Worm (Caenorhabditis elegans): ENCODE results near the gene K08H2.2.

The K08H2.2 gene

ce11 chrX:13201401-13201800 lies 33.4 kb downstream of the K08H2.2 start, which contains the start of gene unc-9:
Gene unc-9 (plus strand): TSS chrX:13201770.
- no peak for TF ChIP-seq tra-4 (tag; optimal IDR thresholded peaks at IDR 0.05)
- no peak for TF ChIP-seq tbx-11 (GFP tag; IDR thresholded peaks at IDR 0.05)
- TF ChIP-seq F13C5.2 (tag; optimal IDR thresholded peaks at IDR 0.05), result no peak
- no peak for TF ChIP-seq aly-1 (tag; optimal IDR thresholded peaks at IDR 0.05)
- TF ChIP-seq pes-1 (GFP tag; IDR thresholded peaks at IDR 0.05), result no peak
- no peak for TF ChIP-seq B0310.2 (tag; optimal IDR thresholded peaks at IDR 0.05)
- no peak for TF ChIP-seq ets-7 (tag; optimal IDR thresholded peaks at IDR 0.05)
- no peak for TF ChIP-seq hmbx-1 (tag; optimal IDR thresholded peaks at IDR 0.05)

- TF ChIP-seq scrt-1 (GFP tag; IDR thresholded peaks at IDR 0.05), result no peak
- TF ChIP-seq tra-4 (tag; optimal IDR thresholded peaks at IDR 0.05), result no peak
- TF ChIP-seq tbx-37 (GFP tag; conservative IDR thresholded peaks at IDR 0.05), result no peak
- no peak for TF ChIP-seq ceh-13 (GFP tag; optimal IDR thresholded peaks at IDR 0.05)
- no peak for TF ChIP-seq sea-1 (GFP tag; conservative IDR thresholded peaks at IDR 0.05)
- no peak for TF ChIP-seq F13C5.2 (tag; optimal IDR thresholded peaks at IDR 0.05)
- TF ChIP-seq flt-1 (GFP tag; IDR thresholded peaks at IDR 0.05), result no peak
These were observed 34.5 kb downstream of the K08H2.2 start for ce11 chrX:13200312-13200711.

ce11 chrX:13198134-13198533 lies 36.6 kb downstream of the K08H2.2 start:
- TF ChIP-seq ceh-36 (tag; optimal IDR thresholded peaks at IDR 0.05), result no peak
- TF ChIP-seq sea-1 (GFP tag; conservative IDR thresholded peaks at IDR 0.05), result no peak
- TF ChIP-seq F13C5.2 (tag; optimal IDR thresholded peaks at IDR 0.05), result no peak
- TF ChIP-seq B0310.2 (tag; optimal IDR thresholded peaks at IDR 0.05), result no peak
- no peak for TF ChIP-seq ceh-13 (GFP tag; optimal IDR thresholded peaks at IDR 0.05)
- TF ChIP-seq tbx-11 (GFP tag; IDR thresholded peaks at IDR 0.05), result no peak

DNA sequence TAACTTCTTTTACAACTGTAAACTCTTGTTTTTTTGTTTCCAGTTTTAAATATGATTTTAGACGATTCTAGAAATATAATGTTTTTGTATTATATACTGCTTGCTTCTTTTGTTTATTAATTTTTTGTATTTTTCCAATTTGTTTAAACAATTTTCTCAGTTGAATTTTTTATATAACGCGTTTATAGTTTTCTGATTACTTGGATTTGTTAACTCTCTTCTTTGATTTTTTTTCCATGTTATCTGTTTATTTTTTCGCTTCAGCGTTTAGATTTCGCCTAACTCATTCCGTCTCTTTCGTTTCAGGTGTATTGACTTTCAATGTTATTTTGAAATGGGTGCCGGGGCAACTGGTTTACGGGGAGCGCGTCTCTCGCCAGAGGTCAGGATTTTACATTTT lies 43.9 kb downstream of the K08H2.2 start, which contains the start of gene gpa-6:
Gene gpa-6 (plus strand): TSS at position 301 of the 400 bp plus-strand sequence.
- TF ChIP-seq hnd-1 (tag; optimal IDR thresholded peaks at IDR 0.05), result no peak
- TF ChIP-seq ama-1 (optimal IDR thresholded peaks at IDR 0.05), result no peak
- no peak for TF ChIP-seq hmg-4 (GFP tag; optimal IDR thresholded peaks at IDR 0.05)
- TF ChIP-seq pes-1 (GFP tag; IDR thresholded peaks at IDR 0.05), result no peak
- no peak for TF ChIP-seq scrt-1 (GFP tag; IDR thresholded peaks at IDR 0.05)
- TF ChIP-seq ceh-36 (tag; optimal IDR thresholded peaks at IDR 0.05), result no peak
- no peak for TF ChIP-seq ceh-13 (GFP tag; optimal IDR thresholded peaks at IDR 0.05)
- no peak for TF ChIP-seq sea-1 (GFP tag; conservative IDR thresholded peaks at IDR 0.05)

DNA sequence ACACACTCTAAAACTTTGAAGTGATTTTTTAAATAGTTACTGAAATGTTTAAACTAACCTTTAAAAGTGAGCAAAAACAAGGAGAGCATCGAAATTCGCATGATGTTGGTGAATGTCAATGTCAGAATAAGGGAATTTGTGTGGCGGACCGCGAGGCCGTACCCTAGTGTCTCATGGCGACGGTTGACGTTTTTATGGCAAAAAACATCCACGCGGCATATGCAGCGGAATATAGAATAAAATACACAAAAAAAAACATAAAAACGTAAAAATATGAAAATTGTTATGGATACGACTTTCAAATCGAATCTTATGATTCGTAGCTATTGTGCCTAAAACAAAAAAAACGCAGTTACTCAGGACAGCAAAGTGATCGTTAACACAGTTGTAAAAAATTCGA lies 44.9 kb downstream of the K08H2.2 start, which contains the start of gene cwp-5:
Gene cwp-5 (minus strand): TSS at position 101 of the 400 bp plus-strand sequence.
- TF ChIP-seq hmbx-1 (tag; optimal IDR thresholded peaks at IDR 0.05) (no peak), F13C5.2 (tag; optimal IDR thresholded peaks at IDR 0.05) (no peak), hnd-1 (tag; optimal IDR thresholded peaks at IDR 0.05) (no peak), ets-7 (tag; optimal IDR thresholded peaks at IDR 0.05) (no peak), tbx-37 (GFP tag; conservative IDR thresholded peaks at IDR 0.05) (no peak), sea-1 (GFP tag; conservative IDR thresholded peaks at IDR 0.05) (no peak), ama-1 (optimal IDR thresholded peaks at IDR 0.05) (no peak), B0310.2 (tag; optimal IDR thresholded peaks at IDR 0.05) (no peak), aly-1 (tag; optimal IDR thresholded peaks at IDR 0.05) (no peak)
